Worm (Caenorhabditis elegans): ENCODE data around the gene ZK218.4.

Gene ZK218.4

ce11 chrV:17068839-17069238, 29.8 kb upstream of the ZK218.4 start, which contains the start of gene T05E12.8:
TSS of gene T05E12.8 (plus strand) at chrV:17069139.
- no peak for TF ChIP-seq flh-1 (GFP tag; optimal IDR thresholded peaks at IDR 0.05)
- no peak for TF ChIP-seq lin-32 (GFP tag; optimal IDR thresholded peaks at IDR 0.05)
- no peak for TF ChIP-seq lin-13 (tag; optimal IDR thresholded peaks at IDR 0.05)
- no peak for TF ChIP-seq cnd-1 (tag; optimal IDR thresholded peaks at IDR 0.05)
- no peak for TF ChIP-seq mls-2 (tag; optimal IDR thresholded peaks at IDR 0.05)
- no peak for TF ChIP-seq zip-8 (tag; optimal IDR thresholded peaks at IDR 0.05)
- TF ChIP-seq ceh-83 (GFP tag; optimal IDR thresholded peaks at IDR 0.05), result no peak
- no peak for TF ChIP-seq drap-1 (GFP tag; optimal IDR thresholded peaks at IDR 0.05)
- no peak for TF ChIP-seq ces-1 (GFP tag; optimal IDR thresholded peaks at IDR 0.05)
- no peak for TF ChIP-seq ztf-11 (tag; optimal IDR thresholded peaks at IDR 0.05)
- TF ChIP-seq snpc-4 (tag; optimal IDR thresholded peaks at IDR 0.05), result no peak
- TF ChIP-seq mab-5 (tag; optimal IDR thresholded peaks at IDR 0.05), result no peak
- TF ChIP-seq sptf-1 (tag; optimal IDR thresholded peaks at IDR 0.05), result no peak
- TF ChIP-seq unc-120 (tag; optimal IDR thresholded peaks at IDR 0.05; ENCODE audit: poor library complexity, severe bottlenecking), result no peak
- TF ChIP-seq mep-1 (tag; optimal IDR thresholded peaks at IDR 0.05), result no peak
- TF ChIP-seq nhr-28 (tag; optimal IDR thresholded peaks at IDR 0.05), result no peak
- TF ChIP-seq nhr-12 (tag; optimal IDR thresholded peaks at IDR 0.05), result no peak

ce11 chrV:17071578-17071977, 27.1 kb upstream of the ZK218.4 start, which contains the start of gene srbc-14:
TSS of gene srbc-14 (minus strand) at chrV:17071678.
- TF ChIP-seq elt-1 (tag; optimal IDR thresholded peaks at IDR 0.05; ENCODE audit: borderline replicate concordance, insufficient read depth), result no peak
- no peak for TF ChIP-seq sptf-1 (tag; optimal IDR thresholded peaks at IDR 0.05)
- TF ChIP-seq nhr-76 (tag; optimal IDR thresholded peaks at IDR 0.05), result no peak
- no peak for TF ChIP-seq ces-1 (GFP tag; optimal IDR thresholded peaks at IDR 0.05)
- TF ChIP-seq pha-4 (tag; optimal IDR thresholded peaks at IDR 0.05), result no peak
- TF ChIP-seq unc-62 (GFP tag; optimal IDR thresholded peaks at IDR 0.05), result no peak
- TF ChIP-seq nhr-237 (tag; optimal IDR thresholded peaks at IDR 0.05), result no peak
- TF ChIP-seq lin-32 (GFP tag; optimal IDR thresholded peaks at IDR 0.05), result no peak
- no peak for TF ChIP-seq nhr-28 (tag; optimal IDR thresholded peaks at IDR 0.05)
- TF ChIP-seq ceh-43 (GFP tag; optimal IDR thresholded peaks at IDR 0.05), result no peak
- no peak for TF ChIP-seq tbx-8 (GFP tag; optimal IDR thresholded peaks at IDR 0.05)

- no peak for TF ChIP-seq unc-120 (tag; optimal IDR thresholded peaks at IDR 0.05; ENCODE audit: poor library complexity, severe bottlenecking)
- TF ChIP-seq lin-32 (GFP tag; optimal IDR thresholded peaks at IDR 0.05), result no peak
- no peak for TF ChIP-seq drap-1 (GFP tag; optimal IDR thresholded peaks at IDR 0.05)
- TF ChIP-seq flh-1 (GFP tag; optimal IDR thresholded peaks at IDR 0.05), result no peak
- TF ChIP-seq lsy-2 (tag; optimal IDR thresholded peaks at IDR 0.05), result no peak
- no peak for TF ChIP-seq ceh-83 (GFP tag; optimal IDR thresholded peaks at IDR 0.05)
- TF ChIP-seq snpc-4 (tag; optimal IDR thresholded peaks at IDR 0.05), result no peak
Measured at ce11 chrV:17075900-17076299, 22.8 kb upstream of the ZK218.4 start, which contains the start of gene str-125. TSS of gene str-125 (minus strand) at chrV:17076000.

- TF ChIP-seq nhr-76 (tag; optimal IDR thresholded peaks at IDR 0.05) (no peak), flh-1 (GFP tag; optimal IDR thresholded peaks at IDR 0.05) (no peak), pha-4 (tag; optimal IDR thresholded peaks at IDR 0.05) (no peak), ceh-83 (GFP tag; optimal IDR thresholded peaks at IDR 0.05) (no peak), mab-5 (tag; optimal IDR thresholded peaks at IDR 0.05) (no peak), snpc-4 (tag; optimal IDR thresholded peaks at IDR 0.05) (no peak), lin-32 (GFP tag; optimal IDR thresholded peaks at IDR 0.05) (no peak), ces-1 (GFP tag; optimal IDR thresholded peaks at IDR 0.05) (no peak), ceh-43 (GFP tag; optimal IDR thresholded peaks at IDR 0.05) (no peak), bed-3 (GFP tag; optimal IDR thresholded peaks at IDR 0.05) (no peak), lsy-2 (tag; optimal IDR thresholded peaks at IDR 0.05) (no peak)
Measured at ce11 chrV:17077889-17078288, 20.8 kb upstream of the ZK218.4 start, which contains the start of gene T05E12.3. TSS of gene T05E12.3 (minus strand) at chrV:17077989.

ce11 chrV:17079795-17080194, 18.9 kb upstream of the ZK218.4 start, which contains the start of gene srw-20:
TSS of gene srw-20 (minus strand) at chrV:17079895.
- TF ChIP-seq sem-2 (GFP tag; optimal IDR thresholded peaks at IDR 0.05), result no peak

ce11 chrV:17082718-17083117, 15.9 kb upstream of the ZK218.4 start, which contains the start of gene T05E12.9:
TSS of gene T05E12.9 (minus strand) at chrV:17082818.
- no peak for TF ChIP-seq cnd-1 (tag; optimal IDR thresholded peaks at IDR 0.05)
- no peak for TF ChIP-seq sem-2 (GFP tag; optimal IDR thresholded peaks at IDR 0.05)
- no peak for TF ChIP-seq ces-1 (GFP tag; optimal IDR thresholded peaks at IDR 0.05)
- TF ChIP-seq unc-62 (GFP tag; optimal IDR thresholded peaks at IDR 0.05), result no peak
- no peak for TF ChIP-seq drap-1 (GFP tag; optimal IDR thresholded peaks at IDR 0.05)
- no peak for TF ChIP-seq nhr-237 (tag; optimal IDR thresholded peaks at IDR 0.05)
- TF ChIP-seq nhr-12 (tag; optimal IDR thresholded peaks at IDR 0.05), result no peak
- no peak for TF ChIP-seq ztf-11 (tag; optimal IDR thresholded peaks at IDR 0.05)
- no peak for TF ChIP-seq nhr-76 (tag; optimal IDR thresholded peaks at IDR 0.05)
- no peak for TF ChIP-seq ceh-43 (GFP tag; optimal IDR thresholded peaks at IDR 0.05)
- no peak for TF ChIP-seq nhr-28 (tag; optimal IDR thresholded peaks at IDR 0.05)
- TF ChIP-seq flh-1 (GFP tag; optimal IDR thresholded peaks at IDR 0.05), result no peak
- TF ChIP-seq elt-3 (tag; optimal IDR thresholded peaks at IDR 0.05), result no peak
- TF ChIP-seq snpc-4 (tag; optimal IDR thresholded peaks at IDR 0.05), result no peak
- TF ChIP-seq elt-1 (tag; optimal IDR thresholded peaks at IDR 0.05; ENCODE audit: borderline replicate concordance, insufficient read depth), result no peak
- no peak for TF ChIP-seq ceh-83 (GFP tag; optimal IDR thresholded peaks at IDR 0.05)
- TF ChIP-seq bed-3 (GFP tag; optimal IDR thresholded peaks at IDR 0.05), result no peak
- no peak for TF ChIP-seq pha-4 (tag; optimal IDR thresholded peaks at IDR 0.05)
- no peak for TF ChIP-seq sptf-1 (tag; optimal IDR thresholded peaks at IDR 0.05)
- no peak for TF ChIP-seq unc-120 (tag; optimal IDR thresholded peaks at IDR 0.05; ENCODE audit: poor library complexity, severe bottlenecking)

Data from whole organism, mixed stage, embryonic.